Fruit fly (Drosophila melanogaster) whole organism, embryonic: ENCODE data around the gene CG2182.

ENCODE experiments used
- CG12104 ChIP-seq: fragments of 200-800 bp; sonication (Bioruptor generic); optimal IDR thresholded peaks from 3 replicates; lab custom pipeline; 2016; ENCODE audit warnings: missing biosample characterization, missing genetic modification characterization
- CG12744 ChIP-seq: fragments of 200-800 bp; sonication (Bioruptor generic); optimal IDR thresholded peaks from 2 replicates; lab custom pipeline; 2016; ENCODE audit warnings: missing biosample characterization, missing genetic modification characterization
- CG13287 ChIP-seq: fragments of 200-800 bp; sonication (Bioruptor generic); IDR thresholded peaks from 2 replicates; pipeline ENCODE4 v1.3.6; 2022; ENCODE audit warnings: missing biosample characterization, missing genetic modification characterization; ENCODE audit not compliant: partially characterized antibody
- CG14860 ChIP-seq: fragments of 200-800 bp; sonication (Bioruptor generic); IDR thresholded peaks from 3 replicates; pipeline ENCODE4 v1.3.6; 2022; ENCODE audit warnings: missing biosample characterization, missing genetic modification characterization; ENCODE audit not compliant: partially characterized antibody
- CG1602 ChIP-seq: fragments of 200-800 bp; sonication (Bioruptor generic); optimal IDR thresholded peaks from 3 replicates; lab custom pipeline; 2016; ENCODE audit warnings: missing biosample characterization, missing genetic modification characterization
- CG18262 ChIP-seq: fragments of 200-800 bp; optimal IDR thresholded peaks from 3 replicates; lab custom pipeline; 2019; ENCODE audit warnings: missing biosample characterization, mild to moderate bottlenecking, missing genetic modification characterization, moderate library complexity
- CG1832 ChIP-seq: fragments of 200-800 bp; sonication (Bioruptor generic); optimal IDR thresholded peaks from 2 replicates; lab custom pipeline; 2017; ENCODE audit warnings: missing biosample characterization, mild to moderate bottlenecking, missing genetic modification characterization, inconsistent platforms
- CG30403 ChIP-seq: fragments of 200-800 bp; sonication (Bioruptor generic); optimal IDR thresholded peaks from 3 replicates; lab custom pipeline; 2016; ENCODE audit warnings: missing biosample characterization, missing genetic modification characterization
- CG3281 ChIP-seq: fragments of 200-800 bp; sonication (Bioruptor generic); optimal IDR thresholded peaks from 3 replicates; lab custom pipeline; 2017; ENCODE audit warnings: missing biosample characterization, mild to moderate bottlenecking, missing genetic modification characterization
- CG34224 ChIP-seq: fragments of 200-800 bp; sonication (Bioruptor generic); IDR thresholded peaks from 3 replicates; pipeline ENCODE4 v1.3.6; 2022; ENCODE audit warnings: missing biosample characterization, missing genetic modification characterization; ENCODE audit not compliant: partially characterized antibody
- CG42726 ChIP-seq: fragments of 200-800 bp; sonication (Bioruptor generic); IDR thresholded peaks from 2 replicates; pipeline ENCODE4 v1.3.6; 2022; ENCODE audit warnings: missing biosample characterization, missing genetic modification characterization; ENCODE audit not compliant: partially characterized antibody
- CG4424 ChIP-seq: fragments of 200-800 bp; sonication (Bioruptor generic); optimal IDR thresholded peaks from 3 replicates; lab custom pipeline; 2016; ENCODE audit warnings: missing biosample characterization, missing genetic modification characterization
- CG4617 ChIP-seq: fragments of 200-800 bp; sonication (Bioruptor generic); optimal IDR thresholded peaks from 3 replicates; lab custom pipeline; 2016; ENCODE audit warnings: missing biosample characterization, missing genetic modification characterization, borderline replicate concordance
- CG6175 ChIP-seq: fragments of 200-800 bp; sonication (Bioruptor generic); IDR thresholded peaks from 3 replicates; pipeline ENCODE4 v1.3.6; 2022; ENCODE audit warnings: missing biosample characterization, missing genetic modification characterization
- CG6254 ChIP-seq: fragments of 200-800 bp; sonication (Bioruptor generic); optimal IDR thresholded peaks from 3 replicates; lab custom pipeline; 2017; ENCODE audit warnings: mild to moderate bottlenecking, missing biosample characterization, missing genetic modification reagents, missing genetic modification characterization
- CG8388 ChIP-seq: fragments of 200-800 bp; sonication (Bioruptor generic); optimal IDR thresholded peaks from 2 replicates; lab custom pipeline; 2019; ENCODE audit warnings: missing biosample characterization, mild to moderate bottlenecking, missing genetic modification characterization, moderate library complexity
- CG8944 ChIP-seq: fragments of 200-800 bp; sonication (Bioruptor generic); optimal IDR thresholded peaks from 3 replicates; lab custom pipeline; 2016; ENCODE audit warnings: missing biosample characterization, missing genetic modification characterization
- CG9215 ChIP-seq: fragments of 200-800 bp; sonication (Bioruptor generic); IDR thresholded peaks from 2 replicates; pipeline ENCODE4 v1.3.6; 2022; ENCODE audit warnings: missing biosample characterization, missing genetic modification characterization
- CG9727 ChIP-seq: fragments of 200-800 bp; sonication (Bioruptor generic); optimal IDR thresholded peaks from 3 replicates; lab custom pipeline; 2017; ENCODE audit warnings: missing biosample characterization, mild to moderate bottlenecking, missing genetic modification characterization
- CG9797 ChIP-seq: fragments of 200-800 bp; sonication (Bioruptor generic); optimal IDR thresholded peaks from 3 replicates; lab custom pipeline; 2018; ENCODE audit warnings: missing biosample characterization, mild to moderate bottlenecking, missing genetic modification characterization
- CoRest ChIP-seq: fragments of 200-800 bp; sonication (Bioruptor generic); optimal IDR thresholded peaks from 3 replicates; lab custom pipeline; 2018; ENCODE audit warnings: missing biosample characterization, mild to moderate bottlenecking, missing genetic modification characterization, moderate library complexity
- Dbx ChIP-seq: fragments of 200-800 bp; sonication (Bioruptor generic); IDR thresholded peaks from 3 replicates; pipeline ENCODE4 v1.3.6; 2022; ENCODE audit warnings: missing biosample characterization, missing genetic modification characterization
- GATAe ChIP-seq: fragments of 200-800 bp; sonication (Bioruptor generic); conservative IDR thresholded peaks from 2 replicates; pipeline ENCODE4 v1.3.6; 2022; ENCODE audit warnings: missing biosample characterization, missing genetic modification characterization
- HmgD ChIP-seq: fragments of 200-800 bp; sonication (Bioruptor generic); optimal IDR thresholded peaks from 3 replicates; lab custom pipeline; 2016; ENCODE audit warnings: missing biosample characterization, missing genetic modification characterization
- MBD-R2 ChIP-seq: fragments of 200-800 bp; sonication (Bioruptor generic); IDR thresholded peaks from 2 replicates; pipeline ENCODE4 v1.3.6; 2022; ENCODE audit warnings: missing biosample characterization, missing genetic modification characterization
- Med ChIP-seq: fragments of 200-800 bp; sonication (Bioruptor generic); peaks from one replicate; lab custom pipeline; 2016; ENCODE audit warnings: missing biosample characterization, missing genetic modification characterization, mild to moderate bottlenecking, inconsistent platforms, moderate library complexity
- Rfx ChIP-seq: fragments of 200-800 bp; sonication (Bioruptor generic); IDR thresholded peaks from 2 replicates; pipeline ENCODE4 v1.3.6; 2022; ENCODE audit warnings: missing biosample characterization, missing genetic modification characterization
- az2 ChIP-seq: fragments of 200-800 bp; sonication (Bioruptor generic); optimal IDR thresholded peaks from 3 replicates; lab custom pipeline; 2016; ENCODE audit warnings: missing biosample characterization, missing genetic modification characterization
- cg ChIP-seq: fragments of 200-800 bp; sonication (Bioruptor generic); optimal IDR thresholded peaks from 3 replicates; lab custom pipeline; 2019; ENCODE audit warnings: missing biosample characterization, mild to moderate bottlenecking, missing genetic modification characterization, moderate library complexity
- gro ChIP-seq: fragments of 200-800 bp; sonication (Bioruptor generic); optimal IDR thresholded peaks from 2 replicates; lab custom pipeline; 2016; ENCODE audit warnings: missing biosample characterization, missing genetic modification characterization
- hkb ChIP-seq, 2 experiments: fragments of 200-800 bp in 1 of 2; fragments of >200 bp in 1 of 2; sonication (Bioruptor generic) in 1 of 2; IDR thresholded peaks in 1 of 2; optimal IDR thresholded peaks in 1 of 2; 2 replicates each; pipeline versions ENCODE4 v1.3.6 to Lab custom; 2017 to 2022; ENCODE audit warnings: missing biosample characterization in 1 of 2, missing genetic modification characterization in 1 of 2
- jumu ChIP-seq: fragments of 200-800 bp; sonication (Bioruptor generic); optimal IDR thresholded peaks from 3 replicates; lab custom pipeline; 2016; ENCODE audit warnings: missing biosample characterization, missing genetic modification characterization
- knrl ChIP-seq: fragments of 200-800 bp; sonication (Bioruptor generic); IDR thresholded peaks from 3 replicates; pipeline ENCODE4 v1.3.6; 2022; ENCODE audit warnings: missing biosample characterization, missing genetic modification characterization; ENCODE audit not compliant: partially characterized antibody
- lola ChIP-seq, 3 experiments: fragments of >200 bp in 2 of 3; fragments of 200-800 bp in 1 of 3; sonication (Bioruptor generic) in 1 of 3; optimal IDR thresholded peaks; 2 replicates each; lab custom pipeline; 2017 to 2019; ENCODE audit warnings: missing biosample characterization in 3 of 3, missing genetic modification characterization in 3 of 3, mild to moderate bottlenecking in 1 of 3, moderate library complexity in 1 of 3
- mld ChIP-seq: fragments of 200-800 bp; sonication (Bioruptor generic); IDR thresholded peaks from 3 replicates; pipeline ENCODE4 v1.3.6; 2022; ENCODE audit warnings: missing biosample characterization, missing genetic modification characterization; ENCODE audit not compliant: partially characterized antibody
- oc ChIP-seq: fragments of 200-800 bp; sonication (Bioruptor generic); optimal IDR thresholded peaks from 2 replicates; lab custom pipeline; 2018; ENCODE audit warnings: missing biosample characterization, mild to moderate bottlenecking, missing genetic modification characterization, moderate library complexity
- prd ChIP-seq, 3 experiments: fragments of >200 bp in 2 of 3; fragments of 200-800 bp in 1 of 3; sonication (Bioruptor generic) in 1 of 3; optimal IDR thresholded peaks in 2 of 3; IDR thresholded peaks in 1 of 3; 2 replicates in 2 of 3; 3 replicates in 1 of 3; pipeline versions ENCODE4 v1.3.6 to Lab custom; 2017 to 2022; ENCODE audit warnings: missing biosample characterization in 1 of 3, missing genetic modification characterization in 1 of 3
- pros ChIP-seq: fragments of 200-800 bp; sonication (Bioruptor generic); optimal IDR thresholded peaks from 3 replicates; lab custom pipeline; 2019; ENCODE audit warnings: missing biosample characterization, mild to moderate bottlenecking, missing genetic modification characterization, moderate library complexity
- rib ChIP-seq: fragments of 200-800 bp; sonication (Bioruptor generic); IDR thresholded peaks from 2 replicates; pipeline ENCODE4 v1.3.6; 2022; ENCODE audit warnings: missing biosample characterization, missing genetic modification characterization
- sens ChIP-seq: fragments of 200-800 bp; sonication (Bioruptor generic); peaks from one replicate; lab custom pipeline; 2016; ENCODE audit warnings: missing biosample characterization, missing genetic modification characterization
- sr ChIP-seq: fragments of 200-800 bp; sonication (Bioruptor generic); IDR thresholded peaks from 3 replicates; pipeline ENCODE4 v1.3.6; 2022; ENCODE audit warnings: missing biosample characterization, missing genetic modification characterization
- ttk ChIP-seq: fragments of 200-800 bp; sonication (Bioruptor generic); IDR thresholded peaks from 2 replicates; pipeline ENCODE4 v2.1.2; 2022; ENCODE audit warnings: missing biosample characterization, missing genetic modification characterization
- unpg ChIP-seq: fragments of 200-800 bp; sonication (Bioruptor generic); optimal IDR thresholded peaks from 3 replicates; lab custom pipeline; 2018; ENCODE audit warnings: missing biosample characterization, mild to moderate bottlenecking, missing genetic modification characterization, moderate library complexity
- zen2 ChIP-seq: fragments of 200-800 bp; sonication (Bioruptor generic); IDR thresholded peaks from 3 replicates; pipeline ENCODE4 v1.3.6; 2022; ENCODE audit warnings: missing biosample characterization, missing genetic modification characterization; ENCODE audit not compliant: partially characterized antibody

CG2182 gene

dm6 chr3R:5653887-5654286 is 5.8 kb downstream of the CG2182 start (continued):
- no peak for TF ChIP-seq CG9797
- no peak for TF ChIP-seq CG1602 (GFP tag; lab: Kevin White, UChicago)
- no peak for TF ChIP-seq MBD-R2 (GFP tag; lab: Robert Waterston, UW)
- no peak for TF ChIP-seq hkb (optimal IDR thresholded peaks at IDR 0.05; lab: Kevin White, UChicago)
- peak; percentile 20 for TF ChIP-seq hkb (GFP tag; IDR thresholded peaks at IDR 0.05; lab: Robert Waterston, UW)
- peak; percentile 3 for TF ChIP-seq CG8388 (GFP tag; lab: Kevin White, UChicago)
- no peak for TF ChIP-seq CG8944 (GFP tag; lab: Kevin White, UChicago)
- no peak for TF ChIP-seq prd (optimal IDR thresholded peaks at IDR 0.05; lab: Kevin White, UChicago)
- no peak for TF ChIP-seq prd (GFP tag; IDR thresholded peaks at IDR 0.05; lab: Robert Waterston, UW)
- no peak for TF ChIP-seq CG9215 (GFP tag; lab: Robert Waterston, UW)
- no peak for TF ChIP-seq unpg (GFP tag; lab: Kevin White, UChicago)
- peak; percentile 14; the same call in 1 of the 3 replicates for TF ChIP-seq Dbx

dm6 chr3R:5649903-5650302 is 9.8 kb downstream of the CG2182 start:
- 0 out of 2 replicates have a peak, but pooled peaks have one; percentile 7 for TF ChIP-seq Rfx (GFP tag; lab: Robert Waterston, UW)
- TF ChIP-seq CG34224 (GFP tag; lab: Robert Waterston, UW), result no peak
- TF ChIP-seq jumu (GFP tag; lab: Kevin White, UChicago), result no peak
- no peak for TF ChIP-seq CG42726 (GFP tag; lab: Robert Waterston, UW)
- TF ChIP-seq ttk, result 0 out of 2 replicates have a peak, but pooled peaks have one; percentile 17
- TF ChIP-seq Med (GFP tag; lab: Kevin White, UChicago), result peak; percentile 55
- peak; percentile 8 for TF ChIP-seq CG1832 (GFP tag; lab: Kevin White, UChicago)
- TF ChIP-seq az2, result no peak
- TF ChIP-seq sr (GFP tag; lab: Robert Waterston, UW), result no peak
- TF ChIP-seq sens (GFP tag; lab: Kevin White, UChicago), result peak; percentile 30
- no peak for TF ChIP-seq CG13287 (GFP tag; lab: Robert Waterston, UW)

- TF ChIP-seq mld, result peak; percentile 91
- peak in 1 of 3 experiments; percentile 61 for TF ChIP-seq lola (GFP tag; optimal IDR thresholded peaks at IDR 0.05; lab: Kevin White, UChicago)
- no peak for TF ChIP-seq cg (GFP tag; lab: Kevin White, UChicago)
- TF ChIP-seq pros (GFP tag; lab: Kevin White, UChicago), result peak; percentile 97
- TF ChIP-seq CG18262 (tag; lab: Kevin White, UChicago), result peak; percentile 75
- TF ChIP-seq CG6254 (GFP tag; lab: Kevin White, UChicago), result no peak
- TF ChIP-seq CG3281 (GFP tag; lab: Kevin White, UChicago), result peak; percentile 4
- TF ChIP-seq CG12104 (GFP tag; lab: Kevin White, UChicago), result peak; percentile 53
- peak; percentile 85; the same call in 2 of the 3 replicates for TF ChIP-seq zen2 (GFP tag; lab: Robert Waterston, UW)
- peak; percentile 65 for TF ChIP-seq CG30403 (GFP tag; lab: Kevin White, UChicago)
- peak; percentile 14 for TF ChIP-seq HmgD
- no peak for TF ChIP-seq CG12744 (GFP tag; lab: Kevin White, UChicago)
- TF ChIP-seq gro, result no peak
- TF ChIP-seq CG4424 (GFP tag; lab: Kevin White, UChicago), result peak; percentile 56
- TF ChIP-seq CG9727 (GFP tag; lab: Kevin White, UChicago), result peak; percentile 74
- no peak for TF ChIP-seq CG6175 (GFP tag; lab: Robert Waterston, UW)
- TF ChIP-seq rib (GFP tag; lab: Robert Waterston, UW), result no peak; the same call in 1 of the 2 replicates
- peak; percentile 98 for TF ChIP-seq knrl (GFP tag; lab: Robert Waterston, UW)
- peak; percentile 78 for TF ChIP-seq CoRest (tag; lab: Kevin White, UChicago)
- no peak for TF ChIP-seq GATAe
- TF ChIP-seq oc (tag; lab: Kevin White, UChicago), result no peak
- TF ChIP-seq CG14860 (GFP tag; lab: Robert Waterston, UW), result peak; percentile 95
- no peak for TF ChIP-seq CG4617 (GFP tag; lab: Kevin White, UChicago)
- no peak for TF ChIP-seq prd (optimal IDR thresholded peaks at IDR 0.05; lab: Kevin White, UChicago)
- peak; percentile 52; the same call in 1 of the 3 replicates for TF ChIP-seq prd (GFP tag; IDR thresholded peaks at IDR 0.05; lab: Robert Waterston, UW)
Measured at dm6 chr3R:5648569-5649476, 10.9 kb downstream of the CG2182 start, which contains the start of the genes MTA1-like and Sec23. Gene MTA1-like (minus strand): TSS chr3R:5648738. Gene Sec23 (plus strand): TSS chr3R:5649065.
